Fruit fly (Drosophila melanogaster) whole organism, pupa: ENCODE measurements around the gene mei-9.

Experiments
- CG10348 ChIP-seq: fragments of 200-800 bp; sonication (Bioruptor generic); IDR thresholded peaks from 2 replicates; pipeline ENCODE4 v1.3.6; 2022; ENCODE audit warnings: missing biosample characterization, missing genetic modification characterization
- CG12605 ChIP-seq: fragments of 200-800 bp; sonication (Bioruptor generic); IDR thresholded peaks from 2 replicates; pipeline ENCODE4 v1.3.6; 2022; ENCODE audit warnings: missing biosample characterization, missing genetic modification characterization
- CG13204 ChIP-seq: fragments of 200-800 bp; sonication (Bioruptor generic); optimal IDR thresholded peaks from 2 replicates; lab custom pipeline; 2018; ENCODE audit warnings: missing biosample characterization, mild to moderate bottlenecking, missing genetic modification characterization, moderate library complexity
- CG14655 ChIP-seq: fragments of 200-800 bp; sonication (Bioruptor generic); optimal IDR thresholded peaks from 3 replicates; lab custom pipeline; 2017; ENCODE audit warnings: mild to moderate bottlenecking, missing biosample characterization, missing genetic modification reagents, missing genetic modification characterization
- CG15710 ChIP-seq: fragments of 200-800 bp; sonication (Bioruptor generic); optimal IDR thresholded peaks from 2 replicates; lab custom pipeline; 2018; ENCODE audit warnings: missing biosample characterization, mild to moderate bottlenecking, missing genetic modification characterization, moderate library complexity
- CG34367 ChIP-seq: fragments of 200-800 bp; sonication (Bioruptor generic); optimal IDR thresholded peaks from 2 replicates; lab custom pipeline; 2018; ENCODE audit warnings: missing biosample characterization, mild to moderate bottlenecking, missing genetic modification characterization
- CG4496 ChIP-seq: fragments of 200-800 bp; sonication (Bioruptor generic); IDR thresholded peaks from 3 replicates; pipeline ENCODE4 v1.3.6; 2022; ENCODE audit warnings: missing biosample characterization, missing genetic modification characterization
- CG8159 ChIP-seq: fragments of 200-800 bp; sonication (Bioruptor generic); optimal IDR thresholded peaks from 3 replicates; lab custom pipeline; 2018; ENCODE audit warnings: missing biosample characterization, mild to moderate bottlenecking, missing genetic modification characterization, moderate library complexity
- CG8301 ChIP-seq: fragments of 200-800 bp; sonication (Bioruptor generic); optimal IDR thresholded peaks from 2 replicates; lab custom pipeline; 2018; ENCODE audit warnings: missing biosample characterization, mild to moderate bottlenecking, missing genetic modification characterization
- D1 ChIP-seq: fragments of 200-800 bp; sonication (Bioruptor generic); optimal IDR thresholded peaks from 2 replicates; lab custom pipeline; 2018; ENCODE audit warnings: missing biosample characterization, mild to moderate bottlenecking, missing genetic modification characterization, moderate library complexity
- EcR ChIP-seq: fragments of 200-800 bp; sonication (Bioruptor generic); optimal IDR thresholded peaks from 3 replicates; lab custom pipeline; 2019; ENCODE audit warnings: missing biosample characterization, missing genetic modification characterization, mild to moderate bottlenecking, moderate library complexity, missing genetic modification reagents
- fd96Ca ChIP-seq: fragments of 200-800 bp; sonication (Bioruptor generic); IDR thresholded peaks from 3 replicates; pipeline ENCODE4 v1.3.6; 2022; ENCODE audit warnings: missing biosample characterization, missing genetic modification characterization
- gl ChIP-seq: fragments of 200-800 bp; sonication (Bioruptor generic); optimal IDR thresholded peaks from 2 replicates; lab custom pipeline; 2018; ENCODE audit warnings: missing biosample characterization, mild to moderate bottlenecking, missing genetic modification characterization
- rn ChIP-seq: fragments of 200-800 bp; sonication (Bioruptor generic); IDR thresholded peaks from 2 replicates; pipeline ENCODE4 v1.3.6; 2022; ENCODE audit warnings: missing biosample characterization, missing genetic modification characterization

DNA sequence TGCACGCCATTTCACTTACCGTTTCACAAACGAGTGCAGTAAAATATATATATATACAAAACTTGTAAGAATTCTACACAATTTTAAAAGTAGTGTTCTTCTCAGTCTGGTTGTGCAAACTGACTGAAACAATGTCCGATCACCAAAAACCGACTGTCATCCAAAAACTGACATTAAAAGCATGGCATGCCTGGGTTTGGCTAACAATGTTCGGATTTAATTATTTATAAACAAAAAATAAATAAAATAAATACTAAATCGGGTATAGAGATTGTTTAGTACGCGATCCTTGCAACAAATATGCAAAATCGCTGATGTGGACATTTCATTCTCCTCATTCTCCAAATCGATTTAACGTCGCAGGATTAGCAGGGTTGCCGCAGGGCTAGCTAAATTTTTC, 16.4 kb downstream of the mei-9 start, which contains the start of gene CG12692:
- TF ChIP-seq CG13204 (GFP tag; lab: Kevin White, UChicago) = no peak
- no peak for TF ChIP-seq gl (tag; lab: Kevin White, UChicago)
- no peak for TF ChIP-seq CG14655 (GFP tag; lab: Kevin White, UChicago)
- no peak for TF ChIP-seq CG4496 (GFP tag; lab: Robert Waterston, UW)
- TF ChIP-seq rn = no peak
- no peak for TF ChIP-seq CG15710 (tag; lab: Kevin White, UChicago)
- no peak for TF ChIP-seq fd96Ca (GFP tag; lab: Robert Waterston, UW)
- TF ChIP-seq D1 = no peak
- no peak for TF ChIP-seq CG8301
- TF ChIP-seq EcR (GFP tag; lab: Kevin White, UChicago) = no peak
- no peak for TF ChIP-seq CG34367 (tag; lab: Kevin White, UChicago)
- TF ChIP-seq CG12605 (GFP tag; lab: Robert Waterston, UW) = no peak
- TF ChIP-seq CG8159 (tag; lab: Kevin White, UChicago) = no peak
- TF ChIP-seq CG10348 (GFP tag; lab: Robert Waterston, UW) = no peak
